Worm (Caenorhabditis elegans): ENCODE data around the gene C54C6.5.
A peak's percentile ranks its signal among the peaks of the same experiment; 100 is the strongest.

C54C6.5 gene

DNA sequence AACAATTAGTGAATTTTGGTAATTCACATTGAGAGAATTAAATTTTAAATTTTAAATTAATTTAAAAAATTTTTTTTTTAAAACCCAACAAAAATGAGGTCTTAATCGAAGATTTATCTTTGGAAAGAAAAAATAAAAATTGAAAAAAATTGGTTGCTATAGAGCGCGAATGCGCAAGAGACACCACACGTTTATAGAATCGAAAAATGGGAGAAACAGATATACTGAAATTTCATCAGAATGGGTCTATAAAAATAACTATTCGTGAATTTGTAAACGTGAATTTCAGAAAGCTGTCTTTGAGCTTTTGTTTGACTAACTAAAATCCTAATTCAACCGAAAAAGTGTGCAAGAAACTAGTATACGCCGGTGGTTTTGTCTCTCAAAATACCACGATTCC is 9.2 kb downstream of the C54C6.5 start:
- TF ChIP-seq lin-39 (tag; optimal IDR thresholded peaks at IDR 0.05) (no peak), egl-27 (tag; optimal IDR thresholded peaks at IDR 0.05) (no peak), unc-39 (tag; optimal IDR thresholded peaks at IDR 0.05) (no peak), ztf-11 (tag; optimal IDR thresholded peaks at IDR 0.05) (no peak), fkh-2 (tag; optimal IDR thresholded peaks at IDR 0.05) (no peak), jun-1 (tag; optimal IDR thresholded peaks at IDR 0.05) (peak; percentile 18), ztf-4 (tag; optimal IDR thresholded peaks at IDR 0.05) (no peak), nhr-28 (tag; optimal IDR thresholded peaks at IDR 0.05) (no peak), ceh-9 (tag; optimal IDR thresholded peaks at IDR 0.05) (no peak), snpc-4 (tag; optimal IDR thresholded peaks at IDR 0.05) (peak; percentile 35), nhr-77 (tag; optimal IDR thresholded peaks at IDR 0.05) (no peak), fkh-10 (GFP tag; optimal IDR thresholded peaks at IDR 0.05) (no peak), nhr-25 (tag; optimal IDR thresholded peaks at IDR 0.05) (peak; percentile 40), nhr-43 (tag; optimal IDR thresholded peaks at IDR 0.05; ENCODE audit: poor library complexity, severe bottlenecking) (peak; percentile 46), unc-62 (GFP tag; optimal IDR thresholded peaks at IDR 0.05) (no peak), nhr-23 (tag; optimal IDR thresholded peaks at IDR 0.05) (peak; percentile 62), nhr-11 (tag; optimal IDR thresholded peaks at IDR 0.05) (no peak), skn-1 (tag; optimal IDR thresholded peaks at IDR 0.05) (no peak), pqm-1 (tag; optimal IDR thresholded peaks at IDR 0.05) (peak; percentile 38), ceh-16 (tag; optimal IDR thresholded peaks at IDR 0.05) (no peak), ceh-82 (tag; optimal IDR thresholded peaks at IDR 0.05) (no peak), zag-1 (tag; optimal IDR thresholded peaks at IDR 0.05) (no peak), nfya-1 (tag; optimal IDR thresholded peaks at IDR 0.05; ENCODE audit: insufficient read depth) (peak; percentile 60), egl-5 (tag; optimal IDR thresholded peaks at IDR 0.05) (no peak), elt-2 (tag; optimal IDR thresholded peaks at IDR 0.05) (peak; percentile 41), lin-15B (tag; optimal IDR thresholded peaks at IDR 0.05) (peak; percentile 82), fos-1 (tag; optimal IDR thresholded peaks at IDR 0.05) (no peak), tbx-2 (tag; optimal IDR thresholded peaks at IDR 0.05) (no peak), nhr-12 (tag; optimal IDR thresholded peaks at IDR 0.05) (no peak), sea-2 (GFP tag; optimal IDR thresholded peaks at IDR 0.05) (no peak), nhr-67 (tag; optimal IDR thresholded peaks at IDR 0.05) (no peak), nhr-237 (tag; optimal IDR thresholded peaks at IDR 0.05) (no peak), ZK546.5 (tag; optimal IDR thresholded peaks at IDR 0.05) (no peak), ceh-28 (tag; optimal IDR thresholded peaks at IDR 0.05) (no peak), ama-1 (optimal IDR thresholded peaks at IDR 0.05) (no peak), daf-12 (tag; optimal IDR thresholded peaks at IDR 0.05) (no peak), R02D3.7 (tag; optimal IDR thresholded peaks at IDR 0.05) (no peak), mdl-1 (tag; optimal IDR thresholded peaks at IDR 0.05) (no peak), elt-3 (tag; optimal IDR thresholded peaks at IDR 0.05) (no peak), elt-1 (tag; optimal IDR thresholded peaks at IDR 0.05) (no peak), eor-1 (tag; optimal IDR thresholded peaks at IDR 0.05) (no peak), pha-4 (tag; optimal IDR thresholded peaks at IDR 0.05) (peak; percentile 92), nhr-76 (tag; optimal IDR thresholded peaks at IDR 0.05) (no peak), lsy-12 (tag; optimal IDR thresholded peaks at IDR 0.05) (no peak), hmg-11 (tag; optimal IDR thresholded peaks at IDR 0.05) (no peak), aly-2 (tag; optimal IDR thresholded peaks at IDR 0.05) (no peak), mml-1 (tag; optimal IDR thresholded peaks at IDR 0.05) (no peak)

DNA sequence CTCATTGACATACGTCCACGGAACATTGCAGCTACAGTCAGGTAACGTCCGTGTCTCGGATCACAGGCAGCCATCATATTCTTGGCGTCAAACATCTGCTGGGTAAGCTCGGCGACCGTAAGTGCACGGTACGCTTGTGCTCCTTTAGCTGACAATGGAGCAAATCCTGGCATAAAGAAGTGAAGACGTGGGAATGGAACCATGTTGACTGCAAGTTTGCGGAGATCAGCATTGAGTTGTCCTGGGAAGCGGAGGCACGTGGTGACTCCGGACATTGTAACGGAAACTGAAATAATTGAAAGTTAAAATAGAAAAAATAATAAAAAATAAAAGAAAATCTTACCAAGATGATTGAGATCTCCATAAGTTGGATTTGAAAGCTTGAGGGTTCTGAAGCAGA is 10.2 kb downstream of the C54C6.5 start:
- TF ChIP-seq ama-1 (optimal IDR thresholded peaks at IDR 0.05) (no peak), pqm-1 (tag; optimal IDR thresholded peaks at IDR 0.05) (no peak), fkh-10 (GFP tag; optimal IDR thresholded peaks at IDR 0.05) (no peak), ZK546.5 (tag; optimal IDR thresholded peaks at IDR 0.05) (no peak), eor-1 (tag; optimal IDR thresholded peaks at IDR 0.05) (no peak), R02D3.7 (tag; optimal IDR thresholded peaks at IDR 0.05) (no peak), nhr-23 (tag; optimal IDR thresholded peaks at IDR 0.05) (no peak), nhr-77 (tag; optimal IDR thresholded peaks at IDR 0.05) (no peak), lin-15B (tag; optimal IDR thresholded peaks at IDR 0.05) (no peak), ceh-28 (tag; optimal IDR thresholded peaks at IDR 0.05) (no peak), nhr-11 (tag; optimal IDR thresholded peaks at IDR 0.05) (no peak), nhr-25 (tag; optimal IDR thresholded peaks at IDR 0.05) (no peak), skn-1 (tag; optimal IDR thresholded peaks at IDR 0.05) (no peak), nhr-12 (tag; optimal IDR thresholded peaks at IDR 0.05) (no peak)

All from whole organism, L3 larva.